Worm (Caenorhabditis elegans): ENCODE data around the gene K01C8.2.
A peak's percentile ranks its signal among the peaks of the same experiment; 100 is the strongest.

K01C8.2 gene

DNA sequence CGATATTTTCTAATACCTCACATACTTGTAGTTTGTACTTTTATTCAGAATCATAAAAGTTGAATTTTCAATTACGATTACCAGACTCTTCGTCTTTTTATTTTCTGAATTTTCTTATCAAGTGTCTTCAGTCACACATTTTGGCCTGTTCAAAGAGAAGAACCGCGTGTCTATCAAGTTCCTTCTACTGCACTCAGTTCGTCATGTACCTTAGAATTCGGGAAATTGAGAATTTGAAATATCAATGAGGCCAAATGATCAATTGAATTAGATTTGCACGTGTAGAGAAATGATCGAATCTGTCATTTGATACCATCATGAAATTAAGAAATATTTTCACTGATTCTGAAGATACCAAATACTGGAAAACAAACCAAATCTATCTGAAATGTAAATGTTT lies 5.7 kb downstream of the K01C8.2 start:
- no peak for TF ChIP-seq egl-43 (GFP tag; IDR thresholded peaks at IDR 0.05)
- TF ChIP-seq dve-1 (tag; optimal IDR thresholded peaks at IDR 0.05; ENCODE audit: insufficient read depth), result peak; percentile 21
- peak; percentile 75 for TF ChIP-seq mxl-3 (GFP tag; optimal IDR thresholded peaks at IDR 0.05)
- peak in 1 of 2 experiments; percentile 67 for TF ChIP-seq unc-62 (GFP tag; optimal IDR thresholded peaks at IDR 0.05 in 1 of 2)
- TF ChIP-seq unc-62 (tag; optimal IDR thresholded peaks at IDR 0.05), result no peak
- TF ChIP-seq hlh-30 (tag; optimal IDR thresholded peaks at IDR 0.05; ENCODE audit: insufficient read depth), result peak; percentile 69
- peak in 1 of 2 experiments; percentile 34 for TF ChIP-seq mdl-1 (tag; optimal IDR thresholded peaks at IDR 0.05)
- peak in 1 of 2 experiments; percentile 8 for TF ChIP-seq lsy-2 (tag; optimal IDR thresholded peaks at IDR 0.05)
- TF ChIP-seq hlh-11 (tag; optimal IDR thresholded peaks at IDR 0.05), result peak; percentile 7
- TF ChIP-seq dmd-6 (GFP tag; IDR thresholded peaks at IDR 0.05), result peak; percentile 71
- TF ChIP-seq lin-39 (tag; optimal IDR thresholded peaks at IDR 0.05), result no peak
- TF ChIP-seq nhr-48 (tag; optimal IDR thresholded peaks at IDR 0.05), result peak; percentile 85
- TF ChIP-seq vab-7 (GFP tag; IDR thresholded peaks at IDR 0.05), result no peak
- peak; percentile 20 for TF ChIP-seq nhr-25 (tag; optimal IDR thresholded peaks at IDR 0.05; ENCODE audit: borderline replicate concordance, insufficient read depth)
- TF ChIP-seq nhr-28 (tag; optimal IDR thresholded peaks at IDR 0.05), result peak; percentile 65

DNA sequence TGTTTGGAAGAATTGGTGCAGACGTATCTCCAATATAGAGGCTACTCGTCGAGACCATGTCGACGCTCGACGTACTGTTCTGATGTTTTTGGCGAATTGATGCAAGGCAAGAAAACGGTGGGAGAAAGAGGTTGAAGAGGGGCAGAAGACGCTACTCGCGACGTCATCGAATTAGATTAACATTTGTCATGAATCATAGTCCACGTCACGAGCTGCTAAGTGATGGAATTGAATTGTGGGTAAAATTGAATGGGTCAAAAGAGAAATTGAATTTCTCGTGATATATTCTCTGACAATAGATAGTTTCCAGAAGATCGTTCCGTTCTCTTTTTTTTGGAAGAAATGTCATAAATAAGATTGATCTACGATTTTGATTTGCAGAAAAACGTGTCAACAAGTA lies 9.6 kb downstream of the K01C8.2 start:
- TF ChIP-seq nhr-25 (tag; optimal IDR thresholded peaks at IDR 0.05; ENCODE audit: borderline replicate concordance, insufficient read depth), result peak; percentile 2
- no peak for TF ChIP-seq saeg-2 (GFP tag; IDR thresholded peaks at IDR 0.05)
- no peak for TF ChIP-seq attf-4 (tag; optimal IDR thresholded peaks at IDR 0.05)
- peak; percentile 27 for TF ChIP-seq mxl-3 (GFP tag; optimal IDR thresholded peaks at IDR 0.05)
- peak in 1 of 2 experiments; percentile 7 for TF ChIP-seq unc-62 (GFP tag; optimal IDR thresholded peaks at IDR 0.05 in 1 of 2)
- no peak for TF ChIP-seq unc-62 (tag; optimal IDR thresholded peaks at IDR 0.05)
- TF ChIP-seq nhr-77 (tag; optimal IDR thresholded peaks at IDR 0.05), result no peak
- peak; percentile 12 for TF ChIP-seq nhr-28 (tag; optimal IDR thresholded peaks at IDR 0.05)
- no peak for TF ChIP-seq daf-16 (GFP tag; optimal IDR thresholded peaks at IDR 0.05)
- TF ChIP-seq daf-16 (tag; optimal IDR thresholded peaks at IDR 0.05), result no peak
- 0 out of 2 replicates have a peak, but pooled peaks have one; percentile 15 for TF ChIP-seq tra-1 (GFP tag; IDR thresholded peaks at IDR 0.05)
- peak; percentile 48 for TF ChIP-seq dmd-6 (GFP tag; IDR thresholded peaks at IDR 0.05)
- peak; percentile 50 for TF ChIP-seq hlh-11 (tag; optimal IDR thresholded peaks at IDR 0.05)
- TF ChIP-seq ceh-28 (tag; optimal IDR thresholded peaks at IDR 0.05), result no peak
- peak; percentile 70 for TF ChIP-seq hlh-30 (tag; optimal IDR thresholded peaks at IDR 0.05; ENCODE audit: insufficient read depth)

DNA sequence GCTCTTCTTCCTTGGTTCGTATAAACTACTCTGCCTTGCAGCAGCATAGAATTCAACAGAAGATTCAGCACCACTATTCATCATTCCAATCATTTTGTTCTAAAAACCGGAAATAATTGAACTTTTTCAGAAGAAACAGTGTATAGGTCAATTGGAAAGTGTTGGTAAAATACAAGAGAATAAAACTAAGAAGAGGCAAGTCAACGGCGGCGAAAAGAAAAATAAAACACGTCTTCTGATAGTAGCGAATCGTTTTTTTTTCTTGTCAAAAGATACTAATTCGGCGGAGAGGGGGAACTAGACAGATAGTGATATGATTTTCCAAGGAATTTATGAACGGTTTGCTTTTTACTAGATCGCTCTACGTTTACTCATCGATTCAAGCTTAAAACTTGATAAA lies 10.2 kb downstream of the K01C8.2 start, which contains the start of gene F35C11.6:
Gene F35C11.6, minus strand, starts transcription at position 101 of the 400 bp plus-strand sequence.
- TF ChIP-seq nhr-25 (tag; optimal IDR thresholded peaks at IDR 0.05; ENCODE audit: borderline replicate concordance, insufficient read depth) (no peak), dve-1 (tag; optimal IDR thresholded peaks at IDR 0.05; ENCODE audit: insufficient read depth) (no peak), daf-16 (GFP tag; optimal IDR thresholded peaks at IDR 0.05) (no peak), daf-16 (tag; optimal IDR thresholded peaks at IDR 0.05) (no peak), hmg-1.1 (GFP tag; IDR thresholded peaks at IDR 0.05) (no peak), jun-1 (tag; optimal IDR thresholded peaks at IDR 0.05) (no peak)

DNA sequence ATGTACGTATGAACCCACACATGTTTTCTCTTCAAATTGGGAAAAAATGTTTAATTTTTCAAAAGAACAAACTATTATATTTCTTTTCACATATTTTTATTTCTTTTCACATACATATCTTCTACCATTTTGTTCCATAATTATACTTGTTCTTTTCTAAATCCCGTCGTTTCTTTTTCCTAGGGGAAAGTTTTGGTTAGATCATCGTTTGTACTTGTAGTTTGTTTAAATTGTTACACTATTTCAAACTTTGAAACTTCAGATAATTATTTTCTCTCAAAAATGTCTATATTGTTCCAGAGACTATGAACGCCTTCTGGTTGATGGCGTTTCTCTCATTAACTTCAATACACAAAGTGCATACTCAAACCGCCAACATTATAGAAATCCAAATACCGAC lies 13.2 kb downstream of the K01C8.2 start, which contains the start of gene F35C11.7:
Gene F35C11.7, plus strand, starts transcription at position 301 of the 400 bp plus-strand sequence.
- TF ChIP-seq unc-39 (tag; optimal IDR thresholded peaks at IDR 0.05), result no peak
- TF ChIP-seq snpc-4 (tag; optimal IDR thresholded peaks at IDR 0.05), result no peak
- no peak for TF ChIP-seq nhr-76 (tag; optimal IDR thresholded peaks at IDR 0.05)
- no peak for TF ChIP-seq spr-3 (GFP tag; optimal IDR thresholded peaks at IDR 0.05)
- TF ChIP-seq ztf-11 (tag; optimal IDR thresholded peaks at IDR 0.05), result no peak
- no peak for TF ChIP-seq F10B5.3 (tag; optimal IDR thresholded peaks at IDR 0.05)
- TF ChIP-seq nhr-11 (tag; optimal IDR thresholded peaks at IDR 0.05), result no peak
- no peak for TF ChIP-seq dpl-1 (GFP tag; optimal IDR thresholded peaks at IDR 0.05)
- TF ChIP-seq snpc-1.2 (GFP tag; IDR thresholded peaks at IDR 0.05), result no peak
- no peak for TF ChIP-seq tra-1 (GFP tag; IDR thresholded peaks at IDR 0.05)
- TF ChIP-seq egl-43 (GFP tag; IDR thresholded peaks at IDR 0.05), result no peak
- TF ChIP-seq F37D6.2 (tag; optimal IDR thresholded peaks at IDR 0.05), result no peak
- no peak for TF ChIP-seq Y5F2A.4 (GFP tag; optimal IDR thresholded peaks at IDR 0.05)
- TF ChIP-seq pha-4 (GFP tag; IDR thresholded peaks at IDR 0.05), result no peak
- TF ChIP-seq pha-4 (tag; optimal IDR thresholded peaks at IDR 0.05), result no peak
- TF ChIP-seq arid-1 (GFP tag; conservative IDR thresholded peaks at IDR 0.05), result no peak
- TF ChIP-seq T26A8.4 (GFP tag; IDR thresholded peaks at IDR 0.05), result no peak
- TF ChIP-seq madf-5 (GFP tag; IDR thresholded peaks at IDR 0.05), result no peak
- TF ChIP-seq cey-2 (tag; optimal IDR thresholded peaks at IDR 0.05; ENCODE audit: borderline replicate concordance, insufficient read depth), result no peak
- no peak for TF ChIP-seq nhr-42 (GFP tag; IDR thresholded peaks at IDR 0.05)
- TF ChIP-seq zag-1 (tag; optimal IDR thresholded peaks at IDR 0.05), result no peak

All from whole organism, L4 larva.